Worm (Caenorhabditis elegans): ENCODE results near the gene F19C6.4.

F19C6.4 gene

ce11 chrX:10026347-10026746 is 8.5 kb upstream of the F19C6.4 start (continued):
- TF ChIP-seq unc-55 (GFP tag; optimal IDR thresholded peaks at IDR 0.05) (peak; percentile 46), Y55F3AM.14 (GFP tag; optimal IDR thresholded peaks at IDR 0.05) (no peak), unc-39 (tag; optimal IDR thresholded peaks at IDR 0.05) (no peak), nhr-77 (tag; optimal IDR thresholded peaks at IDR 0.05) (no peak), nhr-6 (tag; optimal IDR thresholded peaks at IDR 0.05) (peak; percentile 59), skn-1 (tag; optimal IDR thresholded peaks at IDR 0.05) (no peak), nhr-10 (tag; optimal IDR thresholded peaks at IDR 0.05) (no peak), sem-4 (tag; optimal IDR thresholded peaks at IDR 0.05) (peak; percentile 43), snpc-4 (tag; optimal IDR thresholded peaks at IDR 0.05) (no peak), mbf-1 (tag; optimal IDR thresholded peaks at IDR 0.05) (no peak), ztf-4 (tag; optimal IDR thresholded peaks at IDR 0.05) (no peak), mdl-1 (tag; optimal IDR thresholded peaks at IDR 0.05) (peak in 1 of 2 experiments; percentile 1), lin-39 (tag; optimal IDR thresholded peaks at IDR 0.05) (no peak), sma-9 (GFP tag; optimal IDR thresholded peaks at IDR 0.05) (peak; percentile 59), sma-9 (tag; optimal IDR thresholded peaks at IDR 0.05) (no peak), nhr-12 (tag; optimal IDR thresholded peaks at IDR 0.05) (no peak), egl-27 (tag; optimal IDR thresholded peaks at IDR 0.05) (no peak), nhr-237 (tag; optimal IDR thresholded peaks at IDR 0.05) (no peak), ztf-11 (tag; optimal IDR thresholded peaks at IDR 0.05) (no peak), ztf-1 (GFP tag; conservative IDR thresholded peaks at IDR 0.05) (no peak)

- peak; percentile 9 for TF ChIP-seq nhr-129 (tag; optimal IDR thresholded peaks at IDR 0.05)
- TF ChIP-seq sma-9 (GFP tag; optimal IDR thresholded peaks at IDR 0.05), result no peak
- no peak for TF ChIP-seq sma-9 (tag; optimal IDR thresholded peaks at IDR 0.05)
Measured at ce11 chrX:10022016-10022415, 4.2 kb upstream of the F19C6.4 start, which contains the start of gene F42G10.1. Gene F42G10.1, minus strand, starts transcription at chrX:10022166.

- TF ChIP-seq ztf-1 (GFP tag; conservative IDR thresholded peaks at IDR 0.05), result no peak
- no peak for TF ChIP-seq C34F6.9 (tag; optimal IDR thresholded peaks at IDR 0.05)
- TF ChIP-seq lin-13 (GFP tag; optimal IDR thresholded peaks at IDR 0.05), result no peak
- TF ChIP-seq Y55F3AM.14 (GFP tag; optimal IDR thresholded peaks at IDR 0.05), result no peak
- TF ChIP-seq elt-1 (tag; optimal IDR thresholded peaks at IDR 0.05), result no peak
- no peak for TF ChIP-seq R02D3.7 (tag; optimal IDR thresholded peaks at IDR 0.05)
- no peak for TF ChIP-seq ceh-16 (tag; optimal IDR thresholded peaks at IDR 0.05)
- TF ChIP-seq alr-1 (tag; optimal IDR thresholded peaks at IDR 0.05), result no peak
- TF ChIP-seq fos-1 (tag; optimal IDR thresholded peaks at IDR 0.05), result no peak
- no peak for TF ChIP-seq ama-1 (optimal IDR thresholded peaks at IDR 0.05)
- no peak for TF ChIP-seq elt-3 (tag; optimal IDR thresholded peaks at IDR 0.05)
- no peak for TF ChIP-seq unc-55 (GFP tag; optimal IDR thresholded peaks at IDR 0.05)
- TF ChIP-seq nhr-23 (tag; optimal IDR thresholded peaks at IDR 0.05), result no peak
- TF ChIP-seq mab-5 (tag; optimal IDR thresholded peaks at IDR 0.05), result no peak
- no peak for TF ChIP-seq nhr-25 (tag; optimal IDR thresholded peaks at IDR 0.05)
- no peak for TF ChIP-seq ztf-11 (tag; optimal IDR thresholded peaks at IDR 0.05)
Measured at ce11 chrX:10009985-10010384, 7.8 kb downstream of the F19C6.4 start.

- TF ChIP-seq elt-1 (tag; optimal IDR thresholded peaks at IDR 0.05) (no peak), Y55F3AM.14 (GFP tag; optimal IDR thresholded peaks at IDR 0.05) (no peak)
Measured at ce11 chrX:10008664-10009063, 9.2 kb downstream of the F19C6.4 start, which contains the start of gene F19C6.3. Gene F19C6.3, minus strand, starts transcription at chrX:10008764.

ce11 chrX:10000635-10001034 is 17.2 kb downstream of the F19C6.4 start, which contains the start of gene F19C6.2:
Gene F19C6.2, plus strand, starts transcription at chrX:10000935.
- TF ChIP-seq ZK546.5 (tag; optimal IDR thresholded peaks at IDR 0.05) (no peak), nhr-25 (tag; optimal IDR thresholded peaks at IDR 0.05) (no peak), mbf-1 (tag; optimal IDR thresholded peaks at IDR 0.05) (no peak), elt-1 (tag; optimal IDR thresholded peaks at IDR 0.05) (no peak), elt-3 (tag; optimal IDR thresholded peaks at IDR 0.05) (no peak), fos-1 (tag; optimal IDR thresholded peaks at IDR 0.05) (no peak), aly-2 (tag; optimal IDR thresholded peaks at IDR 0.05) (no peak)
